Worm (Caenorhabditis elegans): ENCODE data around the gene F13D11.4.
A peak's percentile ranks its signal among the peaks of the same experiment; 100 is the strongest.

The F13D11.4 gene

ce11 chrX:5782153-5782552 lies 52.5 kb downstream of the F13D11.4 start, which contains the start of gene gakh-1 (continued):
- TF ChIP-seq ceh-79 (tag; optimal IDR thresholded peaks at IDR 0.05), result no peak
- TF ChIP-seq pbrm-1 (GFP tag; IDR thresholded peaks at IDR 0.05), result peak; percentile 53; the same call in 1 of the 2 replicates
- peak; percentile 10 for TF ChIP-seq F22D6.2 (tag; optimal IDR thresholded peaks at IDR 0.05)
- TF ChIP-seq lin-35 (GFP tag; optimal IDR thresholded peaks at IDR 0.05), result peak in 1 of 3 experiments; percentile 30
- TF ChIP-seq rcor-1 (GFP tag; IDR thresholded peaks at IDR 0.05), result 0 out of 2 replicates have a peak, but pooled peaks have one; percentile 10

All from whole organism, young adult.